Fruit fly (Drosophila melanogaster) whole organism, prepupa: ENCODE data around the gene RpL7-like.

ENCODE experiments used
- CG11762 ChIP-seq: fragments of 200-800 bp; sonication (Bioruptor generic); optimal IDR thresholded peaks from 3 replicates; lab custom pipeline; 2016; ENCODE audit warnings: missing biosample characterization, missing genetic modification characterization; ENCODE audit not compliant: insufficient read depth
- CG11902 ChIP-seq: fragments of 200-800 bp; sonication (Bioruptor generic); optimal IDR thresholded peaks from 3 replicates; lab custom pipeline; 2016; ENCODE audit warnings: missing biosample characterization, missing genetic modification characterization
- CG1621 ChIP-seq: fragments of 200-800 bp; sonication (Bioruptor generic); optimal IDR thresholded peaks from 3 replicates; lab custom pipeline; 2018; ENCODE audit warnings: missing biosample characterization, mild to moderate bottlenecking, missing genetic modification characterization
- CG3032 ChIP-seq: fragments of 200-800 bp; optimal IDR thresholded peaks from 2 replicates; lab custom pipeline; 2019; ENCODE audit warnings: missing biosample characterization, mild to moderate bottlenecking, missing genetic modification characterization, moderate library complexity
- CG31627 ChIP-seq: fragments of 200-800 bp; sonication (Bioruptor generic); optimal IDR thresholded peaks from 3 replicates; lab custom pipeline; 2016; ENCODE audit warnings: missing biosample characterization, missing genetic modification characterization
- CG32006 ChIP-seq: fragments of 200-800 bp; sonication (Bioruptor generic); optimal IDR thresholded peaks from 3 replicates; lab custom pipeline; 2017; ENCODE audit warnings: missing biosample characterization, mild to moderate bottlenecking, missing genetic modification characterization
- CG34406 ChIP-seq: fragments of 200-800 bp; sonication (Bioruptor generic); optimal IDR thresholded peaks from 3 replicates; lab custom pipeline; 2016; ENCODE audit warnings: missing biosample characterization, missing genetic modification characterization
- CG3919 ChIP-seq: fragments of 200-800 bp; sonication (Bioruptor generic); optimal IDR thresholded peaks from 3 replicates; lab custom pipeline; 2016; ENCODE audit warnings: missing biosample characterization, missing genetic modification characterization
- CG6276 ChIP-seq: fragments of 200-800 bp; sonication (Bioruptor generic); optimal IDR thresholded peaks from 2 replicates; lab custom pipeline; 2017; ENCODE audit warnings: missing biosample characterization, mild to moderate bottlenecking, missing genetic modification characterization
- CG6792 ChIP-seq: fragments of 200-800 bp; sonication (Bioruptor generic); optimal IDR thresholded peaks from 3 replicates; lab custom pipeline; 2016; ENCODE audit warnings: missing biosample characterization, missing genetic modification characterization
- CG6808 ChIP-seq: fragments of 200-800 bp; sonication (Bioruptor generic); optimal IDR thresholded peaks from 3 replicates; lab custom pipeline; 2017; ENCODE audit warnings: missing biosample characterization, missing genetic modification characterization, mild to moderate bottlenecking, moderate library complexity, missing genetic modification reagents
- CG6854 ChIP-seq: fragments of 200-800 bp; sonication (Bioruptor generic); optimal IDR thresholded peaks from 2 replicates; lab custom pipeline; 2017; ENCODE audit warnings: missing biosample characterization, mild to moderate bottlenecking, missing genetic modification characterization
- CG8119 ChIP-seq: fragments of 200-800 bp; sonication (Bioruptor generic); IDR thresholded peaks from 3 replicates; pipeline ENCODE4 v1.3.6; 2022; ENCODE audit warnings: missing biosample characterization, missing genetic modification characterization
- CG8632 ChIP-seq: fragments of 200-800 bp; sonication (Bioruptor generic); optimal IDR thresholded peaks from 3 replicates; lab custom pipeline; 2016; ENCODE audit warnings: missing biosample characterization, missing genetic modification characterization
- Eip78C ChIP-seq: fragments of 200-800 bp; sonication (Bioruptor generic); peaks from one replicate; lab custom pipeline; 2016; ENCODE audit warnings: missing biosample characterization, missing genetic modification characterization
- Eip93F ChIP-seq: fragments of 200-800 bp; sonication (Bioruptor generic); optimal IDR thresholded peaks from 2 replicates; lab custom pipeline; 2016; ENCODE audit warnings: missing biosample characterization, mild to moderate bottlenecking, missing genetic modification characterization
- Ets21C ChIP-seq: fragments of 200-800 bp; sonication (Bioruptor generic); optimal IDR thresholded peaks from 3 replicates; lab custom pipeline; 2016; ENCODE audit warnings: missing biosample characterization, missing genetic modification characterization
- Gug ChIP-seq: fragments of 200-800 bp; sonication (Bioruptor generic); IDR thresholded peaks from 2 replicates; pipeline ENCODE4 v1.3.6; 2022; ENCODE audit warnings: missing biosample characterization, missing genetic modification characterization
- Hr38 ChIP-seq: sonication (Bioruptor generic); optimal IDR thresholded peaks from 2 replicates; lab custom pipeline; 2016; ENCODE audit warnings: missing biosample characterization, missing genetic modification characterization
- Hr39 ChIP-seq: fragments of 200-800 bp; sonication (Bioruptor generic); optimal IDR thresholded peaks from 2 replicates; lab custom pipeline; 2016; ENCODE audit warnings: missing biosample characterization, missing genetic modification characterization
- Hr4 ChIP-seq: fragments of 200-800 bp; sonication (Bioruptor generic); optimal IDR thresholded peaks from 3 replicates; lab custom pipeline; 2016; ENCODE audit warnings: missing biosample characterization, missing genetic modification characterization
- Met ChIP-seq: fragments of 200-800 bp; sonication (Bioruptor generic); optimal IDR thresholded peaks from 3 replicates; lab custom pipeline; 2016; ENCODE audit warnings: missing biosample characterization, missing genetic modification characterization
- Sox14 ChIP-seq: fragments of 200-800 bp; sonication (Bioruptor generic); optimal IDR thresholded peaks from 3 replicates; lab custom pipeline; 2016; ENCODE audit warnings: missing biosample characterization, missing genetic modification characterization
- achi ChIP-seq: fragments of 200-800 bp; sonication (Bioruptor generic); optimal IDR thresholded peaks from 3 replicates; lab custom pipeline; 2016; ENCODE audit warnings: missing biosample characterization, missing genetic modification characterization
- eg ChIP-seq: fragments of 200-800 bp; sonication (Bioruptor generic); IDR thresholded peaks from 3 replicates; pipeline ENCODE4 v1.3.6; 2022; ENCODE audit warnings: missing biosample characterization, missing genetic modification characterization
- esn ChIP-seq: fragments of 200-800 bp; sonication (Bioruptor generic); optimal IDR thresholded peaks from 2 replicates; lab custom pipeline; 2016; ENCODE audit warnings: missing biosample characterization, mild to moderate bottlenecking, missing genetic modification characterization, moderate library complexity
- fd59A ChIP-seq: fragments of 200-800 bp; sonication (Bioruptor generic); optimal IDR thresholded peaks from 2 replicates; lab custom pipeline; 2017; ENCODE audit warnings: missing biosample characterization, mild to moderate bottlenecking, missing genetic modification characterization, missing genetic modification reagents
- fkh ChIP-seq: fragments of 200-800 bp; sonication (Bioruptor generic); optimal IDR thresholded peaks from 3 replicates; lab custom pipeline; 2017; ENCODE audit warnings: missing biosample characterization, mild to moderate bottlenecking, missing genetic modification characterization, moderate library complexity
- lz ChIP-seq: fragments of 200-800 bp; sonication (Bioruptor generic); optimal IDR thresholded peaks from 3 replicates; lab custom pipeline; 2016; ENCODE audit warnings: missing biosample characterization, missing genetic modification characterization
- net ChIP-seq: fragments of 200-800 bp; sonication (Bioruptor generic); optimal IDR thresholded peaks from 3 replicates; lab custom pipeline; 2016; ENCODE audit warnings: missing biosample characterization, missing genetic modification characterization
- pdm3 ChIP-seq: fragments of 200-800 bp; sonication (Bioruptor generic); optimal IDR thresholded peaks from 3 replicates; lab custom pipeline; 2016; ENCODE audit warnings: missing biosample characterization, missing genetic modification characterization
- svp ChIP-seq: fragments of 200-800 bp; sonication (Bioruptor generic); peaks from one replicate; lab custom pipeline; 2016; ENCODE audit warnings: missing biosample characterization, missing genetic modification characterization
- topi ChIP-seq: fragments of 200-800 bp; sonication (Bioruptor generic); optimal IDR thresholded peaks from 3 replicates; lab custom pipeline; 2016; ENCODE audit warnings: missing biosample characterization, missing genetic modification characterization

RpL7-like gene

dm6 chr2L:12045941-12046855, 9.9 kb upstream of the RpL7-like start, which contains the start of gene CG6770 (continued):
- TF ChIP-seq CG6792 (peak; percentile 93), Ets21C (GFP tag; lab: Kevin White, UChicago) (peak; percentile 79), net (GFP tag; lab: Kevin White, UChicago) (peak; percentile 72), pdm3 (GFP tag; lab: Kevin White, UChicago) (peak; percentile 87), Met (GFP tag; lab: Kevin White, UChicago) (peak; percentile 91), achi (GFP tag; lab: Kevin White, UChicago) (peak; percentile 88), CG1621 (tag; lab: Kevin White, UChicago) (peak; percentile 64), Hr38 (GFP tag; lab: Kevin White, UChicago) (no peak), Eip93F (peak; percentile 94), svp (GFP tag; lab: Kevin White, UChicago) (peak; percentile 94), CG31627 (GFP tag; lab: Kevin White, UChicago) (peak; percentile 82)

dm6 chr2L:12046856-12047230, 9.3 kb upstream of the RpL7-like start:
- TF ChIP-seq Sox14 (GFP tag; lab: Kevin White, UChicago) (no peak), Hr4 (GFP tag; lab: Kevin White, UChicago) (peak; percentile 30)
- TF ChIP-seq, all 60 proteins: peak for 1

- no peak for TF ChIP-seq esn (GFP tag; lab: Kevin White, UChicago)
- no peak for TF ChIP-seq pdm3 (GFP tag; lab: Kevin White, UChicago)
- no peak for TF ChIP-seq CG32006 (GFP tag; lab: Kevin White, UChicago)
- TF ChIP-seq CG34406, result no peak
- no peak for TF ChIP-seq Hr38 (GFP tag; lab: Kevin White, UChicago)
- no peak for TF ChIP-seq fd59A (GFP tag; lab: Kevin White, UChicago)
- TF ChIP-seq Gug (GFP tag; lab: Robert Waterston, UW), result no peak
These were observed 7.4 kb upstream of the RpL7-like start, which contains the start of gene Plzf for dm6 chr2L:12048723-12049122. Gene Plzf (minus strand): TSS chr2L:12048918.

- TF ChIP-seq CG8632 (GFP tag; lab: Kevin White, UChicago) (no peak), CG34406 (no peak), CG6276 (GFP tag; lab: Kevin White, UChicago) (no peak), pdm3 (GFP tag; lab: Kevin White, UChicago) (no peak), fkh (GFP tag; lab: Kevin White, UChicago) (peak; percentile 32)
These were observed 7.0 kb upstream of the RpL7-like start, which contains the start of gene PLCXD for dm6 chr2L:12049133-12049532. Gene PLCXD (plus strand): TSS chr2L:12049418.

dm6 chr2L:12053365-12053764, 2.8 kb upstream of the RpL7-like start:
- TF ChIP-seq Hr39 (GFP tag; lab: Kevin White, UChicago) (no peak), topi (no peak), CG3919 (GFP tag; lab: Kevin White, UChicago) (no peak)

dm6 chr2L:12063035-12063434, 6.9 kb downstream of the RpL7-like start, which contains the start of gene Rab3-GAP:
Gene Rab3-GAP (minus strand): TSS chr2L:12063184.
- TF ChIP-seq Sox14 (GFP tag; lab: Kevin White, UChicago), result peak; percentile 62
- peak; percentile 0 for TF ChIP-seq Ets21C (GFP tag; lab: Kevin White, UChicago)
- peak; percentile 50; the same call in 1 of the 3 replicates for TF ChIP-seq eg
- TF ChIP-seq lz, result peak; percentile 35
- peak; percentile 70 for TF ChIP-seq esn (GFP tag; lab: Kevin White, UChicago)
- TF ChIP-seq CG31627 (GFP tag; lab: Kevin White, UChicago), result peak; percentile 30
- TF ChIP-seq CG3032 (tag; lab: Kevin White, UChicago), result peak; percentile 15
- no peak for TF ChIP-seq CG11902 (GFP tag; lab: Kevin White, UChicago)
- peak; percentile 40 for TF ChIP-seq CG6854 (GFP tag; lab: Kevin White, UChicago)
- no peak for TF ChIP-seq CG11762 (GFP tag; lab: Kevin White, UChicago)
- peak; percentile 22; the same call in 1 of the 3 replicates for TF ChIP-seq CG8119 (GFP tag; lab: Robert Waterston, UW)
- no peak for TF ChIP-seq net (GFP tag; lab: Kevin White, UChicago)
- TF ChIP-seq Eip78C (GFP tag; lab: Kevin White, UChicago), result peak; percentile 73
- TF ChIP-seq CG6808 (GFP tag; lab: Kevin White, UChicago), result no peak
